Worm (Caenorhabditis elegans) whole organism, early embryonic: ENCODE results near the gene rabr-4.

Experiments
- F13C5.2 ChIP-seq: sonication (generic microtip); optimal IDR thresholded peaks from 2 replicates; lab custom pipeline; 2017; ENCODE audit warnings: mild to moderate bottlenecking, missing genetic modification characterization, inconsistent platforms, missing compliant biosample characterization
- flt-1 ChIP-seq: fragments of 200-800 bp; sonication (Bioruptor generic); IDR thresholded peaks from 2 replicates; pipeline ENCODE4 v1.3.6; 2022; ENCODE audit warnings: missing genetic modification characterization, missing compliant biosample characterization
- scrt-1 ChIP-seq: fragments of 200-800 bp; sonication (Bioruptor generic); IDR thresholded peaks from 2 replicates; pipeline ENCODE4 v1.3.6; 2022; ENCODE audit warnings: missing genetic modification characterization, missing compliant biosample characterization

- TF ChIP-seq flt-1 (GFP tag; lab: Robert Waterston, UW) (no peak), F13C5.2 (no peak), scrt-1 (GFP tag; lab: Robert Waterston, UW) (no peak)
Measured at ce11 chrV:16232180-16232579, 37.4 kb downstream of the rabr-4 start, which contains the start of gene gst-22.
